Fruit fly (Drosophila melanogaster) whole organism, embryonic: ENCODE results near the gene tst.

Experiments used
- Asciz ChIP-seq: fragments of 200-800 bp; sonication (Bioruptor generic); optimal IDR thresholded peaks from 2 replicates; lab custom pipeline; 2017; ENCODE audit warnings: missing biosample characterization, mild to moderate bottlenecking, missing genetic modification characterization, missing genetic modification reagents
- CG10543 ChIP-seq: fragments of 200-800 bp; sonication (Bioruptor generic); optimal IDR thresholded peaks from 3 replicates; lab custom pipeline; 2017; ENCODE audit warnings: missing biosample characterization, mild to moderate bottlenecking, missing genetic modification characterization, moderate library complexity
- CG12104 ChIP-seq: fragments of 200-800 bp; sonication (Bioruptor generic); optimal IDR thresholded peaks from 3 replicates; lab custom pipeline; 2016; ENCODE audit warnings: missing biosample characterization, missing genetic modification characterization
- CG12299 ChIP-seq: fragments of 200-800 bp; sonication (Bioruptor generic); optimal IDR thresholded peaks from 2 replicates; lab custom pipeline; 2018; ENCODE audit warnings: missing biosample characterization, mild to moderate bottlenecking, missing genetic modification characterization
- CG12769 ChIP-seq: fragments of 200-800 bp; sonication (Bioruptor generic); optimal IDR thresholded peaks from 2 replicates; lab custom pipeline; 2019; ENCODE audit warnings: missing biosample characterization, mild to moderate bottlenecking, missing genetic modification characterization, moderate library complexity
- CG15514 ChIP-seq: fragments of 200-800 bp; sonication (Bioruptor generic); optimal IDR thresholded peaks from 3 replicates; lab custom pipeline; 2017; ENCODE audit warnings: missing biosample characterization, missing genetic modification characterization, mild to moderate bottlenecking, moderate library complexity, missing genetic modification reagents
- CG15601 ChIP-seq: fragments of 200-800 bp; sonication (Bioruptor generic); optimal IDR thresholded peaks from 3 replicates; lab custom pipeline; 2019; ENCODE audit warnings: missing biosample characterization, mild to moderate bottlenecking, missing genetic modification characterization, moderate library complexity
- CG17328 ChIP-seq: fragments of 200-800 bp; sonication (Bioruptor generic); IDR thresholded peaks from 2 replicates; pipeline ENCODE4 v1.3.6; 2022; ENCODE audit warnings: missing biosample characterization, missing genetic modification characterization
- CG18599 ChIP-seq: fragments of 200-800 bp; sonication (Bioruptor generic); optimal IDR thresholded peaks from 3 replicates; lab custom pipeline; 2017; ENCODE audit warnings: missing biosample characterization, missing genetic modification characterization, mild to moderate bottlenecking, moderate library complexity, missing genetic modification reagents
- CG18619 ChIP-seq: fragments of 200-800 bp; sonication (Bioruptor generic); optimal IDR thresholded peaks from 3 replicates; lab custom pipeline; 2017; ENCODE audit warnings: missing biosample characterization, mild to moderate bottlenecking, missing genetic modification characterization
- CG2120 ChIP-seq: fragments of 200-800 bp; sonication (Bioruptor generic); optimal IDR thresholded peaks from 3 replicates; lab custom pipeline; 2016; ENCODE audit warnings: missing biosample characterization, missing genetic modification characterization
- CG31224 ChIP-seq: fragments of 200-800 bp; sonication (Bioruptor generic); IDR thresholded peaks from 2 replicates; pipeline ENCODE4 v1.3.6; 2022; ENCODE audit warnings: missing biosample characterization, missing genetic modification characterization
- CG32767 ChIP-seq: fragments of 200-800 bp; sonication (Bioruptor generic); IDR thresholded peaks from 2 replicates; pipeline ENCODE4 v1.3.6; 2022; ENCODE audit warnings: missing biosample characterization, missing genetic modification characterization
- CG3281 ChIP-seq: fragments of 200-800 bp; sonication (Bioruptor generic); optimal IDR thresholded peaks from 3 replicates; lab custom pipeline; 2017; ENCODE audit warnings: missing biosample characterization, mild to moderate bottlenecking, missing genetic modification characterization
- CG5180 ChIP-seq: fragments of 200-800 bp; sonication (Bioruptor generic); optimal IDR thresholded peaks from 3 replicates; lab custom pipeline; 2017; ENCODE audit warnings: missing biosample characterization, missing genetic modification characterization, mild to moderate bottlenecking, moderate library complexity, missing genetic modification reagents
- CG7372 ChIP-seq: fragments of 200-800 bp; sonication (Bioruptor generic); IDR thresholded peaks from 2 replicates; pipeline ENCODE4 v1.3.6; 2022; ENCODE audit warnings: missing biosample characterization, missing genetic modification characterization
- CG8290 ChIP-seq, 3 experiments: fragments of 200-800 bp; sonication (Bioruptor generic); optimal IDR thresholded peaks; 2 replicates each; lab custom pipeline; 2016 to 2019; ENCODE audit warnings: missing biosample characterization in 3 of 3, missing genetic modification characterization in 3 of 3, mild to moderate bottlenecking in 2 of 3, moderate library complexity in 1 of 3
- D19A ChIP-seq: fragments of 200-800 bp; optimal IDR thresholded peaks from 3 replicates; lab custom pipeline; 2019; ENCODE audit warnings: missing biosample characterization, mild to moderate bottlenecking, missing genetic modification characterization, moderate library complexity
- Deaf1 ChIP-seq: fragments of 200-800 bp; optimal IDR thresholded peaks from 3 replicates; lab custom pipeline; 2019; ENCODE audit warnings: missing biosample characterization, mild to moderate bottlenecking, missing genetic modification characterization, moderate library complexity
- HmgZ ChIP-seq: fragments of 200-800 bp; sonication (Bioruptor generic); optimal IDR thresholded peaks from 2 replicates; lab custom pipeline; 2018; ENCODE audit warnings: missing biosample characterization, mild to moderate bottlenecking, missing genetic modification characterization
- Hmr ChIP-seq: fragments of 200-800 bp; sonication (Bioruptor generic); optimal IDR thresholded peaks from 3 replicates; lab custom pipeline; 2017; ENCODE audit warnings: mild to moderate bottlenecking, missing biosample characterization, missing genetic modification reagents, missing genetic modification characterization
- Max ChIP-seq: fragments of 200-800 bp; sonication (Bioruptor generic); optimal IDR thresholded peaks from 2 replicates; lab custom pipeline; 2016; ENCODE audit warnings: missing biosample characterization, mild to moderate bottlenecking, missing genetic modification characterization
- Med ChIP-seq: fragments of 200-800 bp; sonication (Bioruptor generic); peaks from one replicate; lab custom pipeline; 2016; ENCODE audit warnings: missing biosample characterization, missing genetic modification characterization, mild to moderate bottlenecking, inconsistent platforms, moderate library complexity
- Nf-YC ChIP-seq: fragments of 200-800 bp; optimal IDR thresholded peaks from 3 replicates; lab custom pipeline; 2019; ENCODE audit warnings: missing biosample characterization, mild to moderate bottlenecking, missing genetic modification characterization, moderate library complexity
- Rfx ChIP-seq: fragments of 200-800 bp; sonication (Bioruptor generic); IDR thresholded peaks from 2 replicates; pipeline ENCODE4 v1.3.6; 2022; ENCODE audit warnings: missing biosample characterization, missing genetic modification characterization
- Sox100B ChIP-seq: fragments of 200-800 bp; sonication (Bioruptor generic); optimal IDR thresholded peaks from 3 replicates; lab custom pipeline; 2018; ENCODE audit warnings: missing biosample characterization, mild to moderate bottlenecking, missing genetic modification characterization
- Sry-β ChIP-seq: fragments of 200-800 bp; sonication (Bioruptor generic); optimal IDR thresholded peaks from 2 replicates; lab custom pipeline; 2018; ENCODE audit warnings: missing biosample characterization, mild to moderate bottlenecking, missing genetic modification characterization, moderate library complexity
- abd-A ChIP-seq: fragments of 200-800 bp; sonication (Bioruptor generic); optimal IDR thresholded peaks from 3 replicates; lab custom pipeline; 2019; ENCODE audit warnings: missing biosample characterization, mild to moderate bottlenecking, missing genetic modification characterization, moderate library complexity
- cg ChIP-seq: fragments of 200-800 bp; sonication (Bioruptor generic); optimal IDR thresholded peaks from 3 replicates; lab custom pipeline; 2019; ENCODE audit warnings: missing biosample characterization, mild to moderate bottlenecking, missing genetic modification characterization, moderate library complexity
- cwo ChIP-seq: fragments of 200-800 bp; sonication (Bioruptor generic); optimal IDR thresholded peaks from 3 replicates; lab custom pipeline; 2017; ENCODE audit warnings: missing biosample characterization, missing genetic modification characterization, mild to moderate bottlenecking, moderate library complexity, missing genetic modification reagents
- dpn ChIP-seq, 2 experiments: fragments of 200-800 bp; sonication (Bioruptor generic); optimal IDR thresholded peaks; 3 replicates each; lab custom pipeline; 2016; ENCODE audit warnings: missing biosample characterization in 2 of 2, missing genetic modification characterization in 2 of 2
- dysf ChIP-seq: fragments of 200-800 bp; sonication (Bioruptor generic); IDR thresholded peaks from 3 replicates; pipeline ENCODE4 v1.3.6; 2022; ENCODE audit warnings: missing biosample characterization, missing genetic modification characterization
- lab ChIP-seq: fragments of 200-800 bp; sonication (Bioruptor generic); optimal IDR thresholded peaks from 3 replicates; lab custom pipeline; 2017; ENCODE audit warnings: missing biosample characterization, missing genetic modification characterization, mild to moderate bottlenecking, moderate library complexity, missing genetic modification reagents
- mirr ChIP-seq: fragments of 200-800 bp; sonication (Bioruptor generic); optimal IDR thresholded peaks from 3 replicates; lab custom pipeline; 2018; ENCODE audit warnings: missing biosample characterization, mild to moderate bottlenecking, missing genetic modification characterization
- nau ChIP-seq: fragments of 200-800 bp; sonication (Bioruptor generic); optimal IDR thresholded peaks from 3 replicates; lab custom pipeline; 2017; ENCODE audit warnings: missing biosample characterization, mild to moderate bottlenecking, missing genetic modification characterization, missing genetic modification reagents
- oc ChIP-seq: fragments of 200-800 bp; sonication (Bioruptor generic); optimal IDR thresholded peaks from 2 replicates; lab custom pipeline; 2018; ENCODE audit warnings: missing biosample characterization, mild to moderate bottlenecking, missing genetic modification characterization, moderate library complexity
- pho ChIP-seq: fragments of 200-800 bp; sonication (Bioruptor generic); optimal IDR thresholded peaks from 2 replicates; lab custom pipeline; 2016; ENCODE audit warnings: missing biosample characterization, missing genetic modification characterization
- pnt ChIP-seq: fragments of 200-800 bp; sonication (Bioruptor generic); optimal IDR thresholded peaks from 3 replicates; lab custom pipeline; 2016; ENCODE audit warnings: missing biosample characterization, missing genetic modification characterization
- rib ChIP-seq: fragments of 200-800 bp; sonication (Bioruptor generic); IDR thresholded peaks from 2 replicates; pipeline ENCODE4 v1.3.6; 2022; ENCODE audit warnings: missing biosample characterization, missing genetic modification characterization
- row ChIP-seq: fragments of 200-800 bp; sonication (Bioruptor generic); IDR thresholded peaks from 3 replicates; pipeline ENCODE4 v1.3.6; 2022; ENCODE audit warnings: missing biosample characterization, missing genetic modification characterization
- sc ChIP-seq, 3 experiments: fragments of >200 bp in 2 of 3; fragments of 200-800 bp in 1 of 3; sonication (Bioruptor generic) in 1 of 3; optimal IDR thresholded peaks; 2 replicates in 2 of 3; 3 replicates in 1 of 3; lab custom pipeline; 2017; ENCODE audit warnings: mild to moderate bottlenecking in 1 of 3, missing biosample characterization in 1 of 3, missing genetic modification characterization in 1 of 3, missing genetic modification reagents in 1 of 3
- scrt ChIP-seq: fragments of 200-800 bp; sonication (Bioruptor generic); optimal IDR thresholded peaks from 2 replicates; lab custom pipeline; 2018; ENCODE audit warnings: missing biosample characterization, mild to moderate bottlenecking, missing genetic modification characterization, moderate library complexity
- sd ChIP-seq: fragments of 200-800 bp; sonication (Bioruptor generic); optimal IDR thresholded peaks from 3 replicates; lab custom pipeline; 2018; ENCODE audit warnings: missing biosample characterization, mild to moderate bottlenecking, missing genetic modification characterization, moderate library complexity
- so ChIP-seq: fragments of 200-800 bp; sonication (Bioruptor generic); IDR thresholded peaks from 3 replicates; pipeline ENCODE4 v1.3.6; 2022; ENCODE audit warnings: missing biosample characterization, missing genetic modification characterization
- sob ChIP-seq: fragments of 200-800 bp; sonication (Bioruptor generic); IDR thresholded peaks from 2 replicates; pipeline ENCODE4 v1.3.6; 2022; ENCODE audit warnings: missing biosample characterization, missing genetic modification characterization
- tap ChIP-seq: fragments of 200-800 bp; optimal IDR thresholded peaks from 3 replicates; lab custom pipeline; 2019; ENCODE audit warnings: missing biosample characterization, mild to moderate bottlenecking, missing genetic modification characterization, moderate library complexity
- vvl ChIP-seq: fragments of 200-800 bp; sonication (Bioruptor generic); IDR thresholded peaks from 2 replicates; pipeline ENCODE4 v1.3.6; 2022; ENCODE audit warnings: missing biosample characterization, missing genetic modification characterization

Gene tst

DNA sequence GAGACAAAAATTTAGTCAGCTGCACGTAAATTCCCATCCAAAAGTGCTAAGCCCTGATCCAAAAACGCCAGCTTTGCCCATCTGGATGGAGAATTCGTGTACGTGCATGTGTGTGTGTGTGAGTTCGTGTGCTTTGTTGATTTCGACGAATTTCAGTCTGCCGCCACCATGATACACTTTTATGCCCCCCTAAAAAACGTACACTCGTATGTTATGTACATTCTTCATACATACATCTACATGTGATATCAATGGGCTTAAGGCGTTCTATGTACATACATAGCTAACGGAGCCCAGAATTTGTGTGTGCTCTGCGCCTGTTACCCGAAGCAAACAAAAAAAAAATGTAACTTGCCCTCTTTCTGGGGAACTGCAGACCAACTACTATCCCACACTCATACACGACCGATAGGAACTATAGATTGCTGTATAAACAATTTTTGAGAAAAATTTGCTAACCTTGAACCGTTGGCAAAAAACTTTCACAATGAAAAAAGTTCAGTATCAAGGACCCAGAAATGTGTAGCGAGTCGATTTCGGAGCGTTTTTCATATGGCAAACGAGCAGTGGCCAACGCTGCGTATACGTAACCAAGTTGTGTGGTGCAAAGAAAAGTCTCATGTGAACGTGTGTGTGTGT is 46.8 kb downstream of the tst start (continued):
- TF ChIP-seq CG8290 (GFP tag; optimal IDR thresholded peaks at IDR 0.05; lab: Kevin White, UChicago) = no peak
- peak in 1 of 2 experiments; percentile 65 for TF ChIP-seq CG8290 (tag; optimal IDR thresholded peaks at IDR 0.05; lab: Kevin White, UChicago)
- TF ChIP-seq oc (tag; lab: Kevin White, UChicago) = no peak
- peak; percentile 68 for TF ChIP-seq lab (GFP tag; lab: Kevin White, UChicago)
- peak; percentile 63 for TF ChIP-seq mirr (GFP tag; lab: Kevin White, UChicago)
- TF ChIP-seq CG17328 = no peak
- peak; percentile 33 for TF ChIP-seq CG2120 (GFP tag; lab: Kevin White, UChicago)
- no peak for TF ChIP-seq sc (optimal IDR thresholded peaks at IDR 0.05; lab: Kevin White, UChicago)
- TF ChIP-seq sc (GFP tag; optimal IDR thresholded peaks at IDR 0.05; lab: Kevin White, UChicago) = peak; percentile 1
- peak; percentile 63; the same call in 1 of the 2 replicates for TF ChIP-seq sob
- no peak for TF ChIP-seq dpn (GFP tag; optimal IDR thresholded peaks at IDR 0.05; lab: Kevin White, UChicago)
- no peak for TF ChIP-seq pnt
- peak; percentile 67; the same call in 1 of the 2 replicates for TF ChIP-seq rib (GFP tag; lab: Robert Waterston, UW)
- TF ChIP-seq Sox100B (GFP tag; lab: Kevin White, UChicago) = peak; percentile 11
- peak; percentile 40 for TF ChIP-seq nau
- peak; percentile 61 for TF ChIP-seq sd (tag; lab: Kevin White, UChicago)
- TF ChIP-seq CG31224 = peak; percentile 100
- peak; percentile 14 for TF ChIP-seq Nf-YC
- 0 out of 3 replicates have a peak, but pooled peaks have one; percentile 9 for TF ChIP-seq so
- peak; percentile 2 for TF ChIP-seq pho (GFP tag; lab: Kevin White, UChicago)
- TF ChIP-seq Rfx = 0 out of 2 replicates have a peak, but pooled peaks have one; percentile 12
- TF ChIP-seq D19A (tag; lab: Kevin White, UChicago) = peak; percentile 38
- peak; percentile 72 for TF ChIP-seq Med
- peak; percentile 30 for TF ChIP-seq CG12299 (tag; lab: Kevin White, UChicago)
- peak; percentile 53 for TF ChIP-seq Hmr (GFP tag; lab: Kevin White, UChicago)
- TF ChIP-seq CG15514 (GFP tag; lab: Kevin White, UChicago) = peak; percentile 40
- no peak for TF ChIP-seq tap (tag; lab: Kevin White, UChicago)
- TF ChIP-seq CG32767 = 0 out of 2 replicates have a peak, but pooled peaks have one; percentile 14
- TF ChIP-seq cwo (GFP tag; lab: Kevin White, UChicago) = peak; percentile 49
- TF ChIP-seq CG7372 (GFP tag; lab: Robert Waterston, UW) = peak; percentile 49; the same call in 1 of the 2 replicates
- TF ChIP-seq CG3281 = peak; percentile 33
- TF ChIP-seq vvl (GFP tag; lab: Robert Waterston, UW) = peak; percentile 46; the same call in 1 of the 2 replicates
- peak; percentile 19 for TF ChIP-seq scrt (GFP tag; lab: Kevin White, UChicago)
- peak; percentile 55 for TF ChIP-seq CG12769 (tag; lab: Kevin White, UChicago)
- peak; percentile 86 for TF ChIP-seq CG10543 (GFP tag; lab: Kevin White, UChicago)
- no peak; the same call in 2 of the 3 replicates for TF ChIP-seq dysf
- TF ChIP-seq abd-A (tag; lab: Kevin White, UChicago) = peak; percentile 71
- TF ChIP-seq Asciz (GFP tag; lab: Kevin White, UChicago) = peak; percentile 45
- TF ChIP-seq Deaf1 (tag; lab: Kevin White, UChicago) = peak; percentile 67
- no peak for TF ChIP-seq row
- peak; percentile 34 for TF ChIP-seq CG18619 (GFP tag; lab: Kevin White, UChicago)
- peak; percentile 35 for TF ChIP-seq CG15601 (tag; lab: Kevin White, UChicago)
- peak; percentile 14 for TF ChIP-seq CG12104 (GFP tag; lab: Kevin White, UChicago)
- TF ChIP-seq CG5180 (GFP tag; lab: Kevin White, UChicago) = peak; percentile 36
- TF ChIP-seq cg (GFP tag; lab: Kevin White, UChicago) = peak; percentile 44
- peak; percentile 68 for TF ChIP-seq HmgZ
- TF ChIP-seq CG18599 (GFP tag; lab: Kevin White, UChicago) = peak; percentile 66
- no peak for TF ChIP-seq Max (GFP tag; lab: Kevin White, UChicago)
- no peak for TF ChIP-seq Sry-β (GFP tag; lab: Kevin White, UChicago)
